Fruit fly (Drosophila melanogaster): ENCODE results near the gene CG14210.

The CG14210 gene

DNA sequence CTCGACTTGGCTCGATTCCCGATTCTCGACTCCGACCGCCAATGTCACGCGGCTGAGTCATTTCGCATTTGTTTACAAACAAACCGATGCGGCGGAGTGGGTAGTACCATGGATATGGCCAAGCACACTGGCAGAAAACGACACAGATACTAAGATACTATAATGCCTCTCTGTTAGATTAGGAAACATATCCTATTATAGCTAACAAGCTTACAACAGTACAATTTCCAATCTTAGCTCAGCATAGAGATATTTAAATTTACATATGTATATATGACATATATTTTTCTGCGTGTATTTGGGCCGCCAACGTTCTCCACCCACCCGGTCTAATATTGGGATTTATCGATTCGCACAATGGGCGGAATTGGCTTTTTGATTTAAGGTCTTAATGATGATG lies 12.0 kb upstream of the CG14210 start (continued):
- TF ChIP-seq pzg (GFP tag; optimal IDR thresholded peaks at IDR 0.05) (no peak), Deaf1 (tag; optimal IDR thresholded peaks at IDR 0.05) (peak; percentile 50), CG7786 (GFP tag; optimal IDR thresholded peaks at IDR 0.05) (peak; percentile 38), Atf6 (GFP tag; IDR thresholded peaks at IDR 0.05) (peak; percentile 89), CG33557 (GFP tag; optimal IDR thresholded peaks at IDR 0.05) (no peak), en (GFP tag; optimal IDR thresholded peaks at IDR 0.05) (peak; percentile 23), HLHmδ (GFP tag; optimal IDR thresholded peaks at IDR 0.05) (no peak), Sry-β (GFP tag; optimal IDR thresholded peaks at IDR 0.05) (no peak), H2.0 (GFP tag; IDR thresholded peaks at IDR 0.05) (peak; percentile 71), CG3065 (GFP tag; optimal IDR thresholded peaks at IDR 0.05) (peak; percentile 19), CG12744 (GFP tag; optimal IDR thresholded peaks at IDR 0.05) (peak; percentile 42), CG15073 (GFP tag; optimal IDR thresholded peaks at IDR 0.05) (no peak), tll (GFP tag; optimal IDR thresholded peaks at IDR 0.05) (no peak), ro (GFP tag; IDR thresholded peaks at IDR 0.05) (no peak), CG1647 (GFP tag; optimal IDR thresholded peaks at IDR 0.05) (peak; percentile 47), hkb (optimal IDR thresholded peaks at IDR 0.05) (no peak), hkb (GFP tag; IDR thresholded peaks at IDR 0.05) (peak; percentile 88), CG17829 (tag; optimal IDR thresholded peaks at IDR 0.05) (peak; percentile 62), BEAF-32 (GFP tag; optimal IDR thresholded peaks at IDR 0.05) (no peak), sna (GFP tag; IDR thresholded peaks at IDR 0.05; ENCODE audit: partially characterized antibody) (no peak), eyg (GFP tag; optimal IDR thresholded peaks at IDR 0.05) (no peak), cato (GFP tag; optimal IDR thresholded peaks at IDR 0.05; ENCODE audit: borderline replicate concordance) (no peak), Mad (GFP tag; optimal IDR thresholded peaks at IDR 0.05) (peak; percentile 40), CG10654 (GFP tag; optimal IDR thresholded peaks at IDR 0.05) (peak; percentile 60), rib (GFP tag; IDR thresholded peaks at IDR 0.05) (peak; percentile 76), CG10979 (tag; optimal IDR thresholded peaks at IDR 0.05) (peak; percentile 65), CG6254 (GFP tag; optimal IDR thresholded peaks at IDR 0.05) (peak; percentile 39), CG18619 (GFP tag; optimal IDR thresholded peaks at IDR 0.05) (peak; percentile 50), ssp (GFP tag; IDR thresholded peaks at IDR 0.05) (peak; percentile 59), CG6854 (GFP tag; optimal IDR thresholded peaks at IDR 0.05) (peak; percentile 39), so (GFP tag; IDR thresholded peaks at IDR 0.05) (peak; percentile 83), grn (GFP tag; optimal IDR thresholded peaks at IDR 0.05) (no peak), Taf1 (GFP tag; IDR thresholded peaks at IDR 0.05) (peak; percentile 82), CG18764 (GFP tag; optimal IDR thresholded peaks at IDR 0.05) (peak; percentile 35), lov (optimal IDR thresholded peaks at IDR 0.05) (no peak), lov (GFP tag; IDR thresholded peaks at IDR 0.05) (no peak), ham (GFP tag; IDR thresholded peaks at IDR 0.05) (0 out of 2 replicates have a peak, but pooled peaks have one; percentile 14), CG6765 (GFP tag; optimal IDR thresholded peaks at IDR 0.05) (peak; percentile 72), CG13123 (GFP tag; optimal IDR thresholded peaks at IDR 0.05) (peak; percentile 35), da (GFP tag; optimal IDR thresholded peaks at IDR 0.05) (no peak), salm (tag; optimal IDR thresholded peaks at IDR 0.05) (no peak), dmrt99B (tag; optimal IDR thresholded peaks at IDR 0.05) (peak; percentile 85), CG17802 (tag; optimal IDR thresholded peaks at IDR 0.05) (peak; percentile 5)

DNA sequence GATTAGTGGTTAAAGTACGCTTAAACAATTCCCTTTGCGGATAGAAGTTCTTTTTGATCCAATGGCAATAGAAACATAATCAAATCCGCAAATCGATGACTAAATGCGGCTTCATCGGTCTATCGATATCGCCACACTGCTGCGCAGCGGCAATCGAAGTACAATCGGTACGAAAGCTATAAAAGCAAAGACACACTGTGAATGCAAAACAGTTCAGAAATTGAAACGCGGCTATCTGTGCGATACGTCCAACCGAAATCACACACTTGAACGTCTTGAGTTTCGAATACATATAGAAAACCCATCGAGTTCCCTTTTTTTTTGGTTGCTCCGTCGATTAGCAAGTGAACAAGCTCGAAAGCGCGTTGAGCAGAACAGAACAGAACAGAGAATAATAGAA lies 11.0 kb upstream of the CG14210 start, which contains the start of gene CG14207:
TSS of gene CG14207 (plus strand) at position 203 of the 400 bp plus-strand sequence.
- TF ChIP-seq CG6765 (GFP tag; optimal IDR thresholded peaks at IDR 0.05), result no peak
- TF ChIP-seq CG16779 (GFP tag; IDR thresholded peaks at IDR 0.05), result 0 out of 2 replicates have a peak, but pooled peaks have one; percentile 40
- no peak for TF ChIP-seq sug (tag; optimal IDR thresholded peaks at IDR 0.05)
- TF ChIP-seq kni (GFP tag; optimal IDR thresholded peaks at IDR 0.05), result no peak
- peak; percentile 83 for TF ChIP-seq Med (GFP tag)
- TF ChIP-seq CG31441 (GFP tag; IDR thresholded peaks at IDR 0.05), result 0 out of 2 replicates have a peak, but pooled peaks have one; percentile 14
- peak; percentile 44 for TF ChIP-seq HHEX (GFP tag; optimal IDR thresholded peaks at IDR 0.05)
- peak; percentile 28 for TF ChIP-seq Myb (GFP tag; optimal IDR thresholded peaks at IDR 0.05)
- TF ChIP-seq bsh (GFP tag; optimal IDR thresholded peaks at IDR 0.05), result peak in 1 of 2 experiments; percentile 9
- TF ChIP-seq cg (GFP tag; optimal IDR thresholded peaks at IDR 0.05), result peak; percentile 0
- TF ChIP-seq CG34422 (GFP tag; IDR thresholded peaks at IDR 0.05), result 0 out of 3 replicates have a peak, but pooled peaks have one; percentile 29
- peak; percentile 20 for TF ChIP-seq D19A (tag; optimal IDR thresholded peaks at IDR 0.05)

All from whole organism, embryonic.